Worm (Caenorhabditis elegans): ENCODE results near the gene srj-50.

The srj-50 gene

DNA sequence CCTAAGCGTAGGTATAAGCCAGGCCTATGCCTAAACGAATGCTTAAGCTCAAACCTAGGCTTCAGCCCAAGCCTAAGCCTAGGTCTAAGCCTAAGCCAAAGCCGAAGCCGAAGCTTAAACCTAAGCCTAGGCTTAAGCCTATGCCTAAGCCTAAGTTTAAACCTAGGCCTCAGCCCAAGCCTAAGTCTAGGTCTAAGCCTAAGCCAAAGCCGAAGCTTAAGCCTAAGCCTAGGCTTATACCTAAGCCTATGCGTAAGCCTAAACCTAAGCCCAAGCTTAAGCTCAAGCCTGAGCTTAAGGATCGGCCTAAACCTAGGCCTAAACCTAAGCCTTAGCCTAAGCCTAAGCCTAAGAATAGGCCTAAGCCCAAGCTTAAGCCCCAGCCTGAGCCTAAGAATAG lies 6.8 kb upstream of the srj-50 start:
- TF ChIP-seq W03F9.2 (tag; optimal IDR thresholded peaks at IDR 0.05): no peak
- no peak for TF ChIP-seq him-1 (tag; optimal IDR thresholded peaks at IDR 0.05)
- no peak for TF ChIP-seq dao-5 (tag; optimal IDR thresholded peaks at IDR 0.05)

DNA sequence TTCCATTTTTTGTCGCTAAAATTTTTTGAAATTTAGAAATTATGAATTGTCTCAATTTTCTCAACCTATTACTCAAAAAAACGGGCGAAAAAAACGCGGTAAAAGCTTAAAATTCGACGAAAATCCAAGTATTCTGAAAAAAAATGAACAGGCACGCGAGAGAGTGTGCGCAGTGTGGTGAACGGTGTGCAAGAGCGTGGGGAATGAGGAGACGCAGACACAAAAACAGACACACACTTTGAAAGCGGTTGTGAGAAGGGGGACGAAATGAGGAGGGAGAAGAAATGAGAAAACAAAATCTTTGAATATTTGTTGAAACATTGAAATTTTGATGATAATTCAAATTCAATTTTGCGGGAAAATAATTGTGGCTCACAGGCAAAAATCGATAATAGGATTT lies 6.0 kb upstream of the srj-50 start, which contains the start of gene T03D3.5:
Gene T03D3.5, minus strand, starts transcription at position 21 of the 400 bp plus-strand sequence.
- no peak for TF ChIP-seq W03F9.2 (tag; optimal IDR thresholded peaks at IDR 0.05)
- TF ChIP-seq dao-5 (tag; optimal IDR thresholded peaks at IDR 0.05): no peak
- no peak for TF ChIP-seq him-1 (tag; optimal IDR thresholded peaks at IDR 0.05)

ce11 chrV:2830817-2831216 lies 1.9 kb upstream of the srj-50 start, which contains the start of gene srw-2:
Gene srw-2 (plus strand): TSS chrV:2830878.
- TF ChIP-seq W03F9.2 (tag; optimal IDR thresholded peaks at IDR 0.05) (no peak), him-1 (tag; optimal IDR thresholded peaks at IDR 0.05) (no peak), dao-5 (tag; optimal IDR thresholded peaks at IDR 0.05) (no peak)

- no peak for TF ChIP-seq W03F9.2 (tag; optimal IDR thresholded peaks at IDR 0.05)
- TF ChIP-seq dao-5 (tag; optimal IDR thresholded peaks at IDR 0.05): no peak
- TF ChIP-seq him-1 (tag; optimal IDR thresholded peaks at IDR 0.05): no peak
Measured at ce11 chrV:2836501-2836900, 3.7 kb downstream of the srj-50 start, which contains the start of gene srj-45. Gene srj-45 (minus strand): TSS chrV:2836601.

- TF ChIP-seq dao-5 (tag; optimal IDR thresholded peaks at IDR 0.05) (no peak), W03F9.2 (tag; optimal IDR thresholded peaks at IDR 0.05) (no peak), him-1 (tag; optimal IDR thresholded peaks at IDR 0.05) (no peak)
Measured at ce11 chrV:2845771-2846170, 13.0 kb downstream of the srj-50 start, which contains the start of gene srj-44. Gene srj-44 (minus strand): TSS chrV:2845871.

ce11 chrV:2848290-2848937 lies 15.6 kb downstream of the srj-50 start, which contains the start of gene srj-49:
Gene srj-49 (minus strand): TSS chrV:2848340.
- no peak for TF ChIP-seq W03F9.2 (tag; optimal IDR thresholded peaks at IDR 0.05)
- TF ChIP-seq dao-5 (tag; optimal IDR thresholded peaks at IDR 0.05): no peak
- TF ChIP-seq him-1 (tag; optimal IDR thresholded peaks at IDR 0.05): no peak

DNA sequence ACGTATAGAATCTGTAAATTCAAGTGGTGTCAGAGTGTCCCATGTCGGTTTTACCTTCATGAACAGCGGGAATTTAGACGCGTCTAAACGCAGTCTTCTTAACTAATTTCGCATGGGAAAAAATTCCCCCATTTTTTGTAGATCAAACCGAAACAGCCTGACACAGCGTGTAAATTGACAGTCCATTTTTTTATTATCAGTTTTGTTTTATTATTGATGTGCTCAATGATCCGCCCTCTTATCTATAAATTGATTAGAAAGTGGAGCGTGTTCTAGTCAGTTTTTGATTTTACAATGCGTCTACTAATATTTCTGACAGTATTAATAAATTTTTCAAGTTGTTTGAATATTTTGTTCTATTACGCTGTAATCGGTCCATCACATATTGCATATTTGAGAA lies 16.3 kb downstream of the srj-50 start, which contains the start of gene ugt-53:
Gene ugt-53, plus strand, starts transcription at position 273 of the 400 bp plus-strand sequence.
- no peak for TF ChIP-seq dao-5 (tag; optimal IDR thresholded peaks at IDR 0.05)

DNA sequence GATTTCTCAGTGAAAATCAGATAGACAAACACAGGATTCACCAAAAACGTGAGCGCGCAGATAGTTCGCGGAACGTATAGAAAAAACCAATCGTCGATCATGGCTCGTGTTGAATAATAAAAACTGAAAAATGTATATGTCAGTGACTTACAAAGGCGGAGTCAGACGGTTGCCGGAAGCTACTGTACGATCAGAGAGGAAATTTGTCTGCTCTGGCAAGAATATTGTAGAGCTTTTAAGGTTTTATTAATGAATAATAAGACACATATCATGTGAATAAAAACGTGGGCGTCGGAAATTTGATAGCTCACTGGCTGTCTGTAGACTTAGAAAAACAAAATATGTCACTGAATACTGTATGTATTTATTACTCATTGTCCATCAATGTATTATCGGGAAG lies 22.7 kb downstream of the srj-50 start, which contains the start of gene srj-57:
Gene srj-57, minus strand, starts transcription at position 101 of the 400 bp plus-strand sequence.
- no peak for TF ChIP-seq W03F9.2 (tag; optimal IDR thresholded peaks at IDR 0.05)
- no peak for TF ChIP-seq dao-5 (tag; optimal IDR thresholded peaks at IDR 0.05)
- TF ChIP-seq him-1 (tag; optimal IDR thresholded peaks at IDR 0.05): no peak

- TF ChIP-seq W03F9.2 (tag; optimal IDR thresholded peaks at IDR 0.05) (no peak), him-1 (tag; optimal IDR thresholded peaks at IDR 0.05) (no peak), dao-5 (tag; optimal IDR thresholded peaks at IDR 0.05) (no peak)
Measured at ce11 chrV:2857842-2858241, 25.1 kb downstream of the srj-50 start, which contains the start of gene srj-55. Gene srj-55 (minus strand): TSS chrV:2857942.

DNA sequence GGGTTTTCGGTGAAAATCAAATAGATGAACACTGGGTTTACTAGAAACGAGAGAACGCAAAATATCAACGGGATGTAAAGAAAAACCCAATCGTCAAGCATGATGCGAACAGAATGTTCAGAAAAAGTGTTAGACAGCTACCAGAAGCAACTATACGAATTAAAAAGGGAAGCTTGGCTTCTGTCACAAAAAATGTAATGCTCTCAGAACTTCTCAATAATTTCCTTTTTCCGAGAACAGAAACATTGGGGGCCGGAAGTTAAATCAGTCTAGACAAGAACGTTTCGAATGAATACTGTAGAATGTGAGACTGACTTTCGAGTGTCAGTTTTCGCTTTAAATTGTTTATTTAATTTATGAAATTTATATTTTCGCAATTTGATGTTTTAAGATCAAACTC lies 27.0 kb downstream of the srj-50 start, which contains the start of gene srj-54:
Gene srj-54, minus strand, starts transcription at position 101 of the 400 bp plus-strand sequence.
- TF ChIP-seq him-1 (tag; optimal IDR thresholded peaks at IDR 0.05) (no peak), W03F9.2 (tag; optimal IDR thresholded peaks at IDR 0.05) (no peak), dao-5 (tag; optimal IDR thresholded peaks at IDR 0.05) (no peak)

DNA sequence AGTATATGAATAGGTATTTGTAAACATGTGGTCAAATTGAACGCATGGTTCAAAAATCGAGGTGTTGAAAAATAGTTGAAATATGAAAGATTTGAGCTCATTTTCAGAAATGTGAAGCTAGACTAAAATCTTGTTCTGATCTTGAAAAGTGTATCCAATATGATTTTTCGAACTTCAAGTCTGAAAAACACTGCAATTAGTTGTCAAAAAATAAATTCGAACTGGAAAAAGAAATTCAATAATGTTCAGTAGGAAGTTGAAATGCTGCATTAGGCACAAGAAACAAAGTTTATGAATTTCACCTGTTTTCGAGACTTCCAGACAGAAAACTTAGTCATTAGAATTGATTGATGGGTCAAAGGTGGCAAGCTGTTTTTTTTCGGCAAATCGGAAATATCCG lies 28.7 kb downstream of the srj-50 start, which contains the start of gene srh-270:
Gene srh-270, minus strand, starts transcription at position 101 of the 400 bp plus-strand sequence.
- no peak for TF ChIP-seq dao-5 (tag; optimal IDR thresholded peaks at IDR 0.05)
- no peak for TF ChIP-seq W03F9.2 (tag; optimal IDR thresholded peaks at IDR 0.05)
- TF ChIP-seq him-1 (tag; optimal IDR thresholded peaks at IDR 0.05): no peak

DNA sequence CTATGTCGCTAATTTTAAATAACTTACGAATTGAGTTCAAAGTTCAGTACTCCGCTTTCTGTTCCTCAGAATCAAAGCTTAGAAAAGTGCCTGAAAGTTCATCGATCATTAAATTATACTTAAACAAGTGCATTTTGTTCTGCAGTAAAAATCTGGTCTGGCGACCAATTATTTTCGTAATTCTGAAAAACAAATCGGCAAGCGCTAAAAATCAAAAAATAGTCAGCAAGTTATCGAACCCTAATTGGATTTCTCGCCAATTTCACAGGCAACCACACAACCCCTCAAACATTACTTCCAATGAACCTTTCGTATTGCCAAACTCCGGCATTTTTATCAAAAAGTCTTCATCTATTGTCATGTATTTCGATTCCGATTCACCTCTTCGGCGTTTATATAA lies 30.3 kb downstream of the srj-50 start, which contains the start of gene srh-272:
Gene srh-272, plus strand, starts transcription at position 301 of the 400 bp plus-strand sequence.
- no peak for TF ChIP-seq dao-5 (tag; optimal IDR thresholded peaks at IDR 0.05)
- no peak for TF ChIP-seq him-1 (tag; optimal IDR thresholded peaks at IDR 0.05)
- no peak for TF ChIP-seq W03F9.2 (tag; optimal IDR thresholded peaks at IDR 0.05)

ce11 chrV:2864899-2865298 lies 32.1 kb downstream of the srj-50 start, which contains the start of gene srh-240:
Gene srh-240 (plus strand): TSS chrV:2865199.
- no peak for TF ChIP-seq dao-5 (tag; optimal IDR thresholded peaks at IDR 0.05)
- TF ChIP-seq W03F9.2 (tag; optimal IDR thresholded peaks at IDR 0.05): no peak
- no peak for TF ChIP-seq him-1 (tag; optimal IDR thresholded peaks at IDR 0.05)

- no peak for TF ChIP-seq dao-5 (tag; optimal IDR thresholded peaks at IDR 0.05)
- no peak for TF ChIP-seq W03F9.2 (tag; optimal IDR thresholded peaks at IDR 0.05)
Measured at ce11 chrV:2869503-2869902, 36.7 kb downstream of the srj-50 start, which contains the start of gene srh-241. Gene srh-241 (minus strand): TSS chrV:2869603.
